Worm (Caenorhabditis elegans): ENCODE measurements around the gene K03B4.6.

ce11 chrV:4672487-4672886, 3.5 kb downstream of the K03B4.6 start, which contains the start of gene K03B4.9:
- no peak for TF ChIP-seq tbx-11 (GFP tag; IDR thresholded peaks at IDR 0.05)
- TF ChIP-seq ama-1 (optimal IDR thresholded peaks at IDR 0.05): no peak
- no peak for TF ChIP-seq pes-1 (GFP tag; IDR thresholded peaks at IDR 0.05)
- no peak for TF ChIP-seq hmg-4 (GFP tag; optimal IDR thresholded peaks at IDR 0.05)
- TF ChIP-seq ceh-13 (GFP tag; optimal IDR thresholded peaks at IDR 0.05): no peak
- no peak for TF ChIP-seq aly-1 (tag; optimal IDR thresholded peaks at IDR 0.05)
- TF ChIP-seq tra-4 (tag; optimal IDR thresholded peaks at IDR 0.05): no peak
- TF ChIP-seq hnd-1 (tag; optimal IDR thresholded peaks at IDR 0.05): no peak
- TF ChIP-seq ets-7 (tag; optimal IDR thresholded peaks at IDR 0.05): no peak

Data from whole organism, early embryonic.